Worm (Caenorhabditis elegans) whole organism, L2 larva: ENCODE measurements around the gene gldi-4.

Source experiments
- R02D3.7 ChIP-seq: fragments of 150-350 bp; optimal IDR thresholded peaks from 2 replicates; lab custom pipeline; 2014; ENCODE audit warnings: missing biosample characterization, missing genetic modification characterization
- lin-13 ChIP-seq: fragments of 150-350 bp; optimal IDR thresholded peaks from 2 replicates; lab custom pipeline; 2014; ENCODE audit warnings: missing biosample characterization, missing genetic modification reagents, missing genetic modification characterization
- skn-1 ChIP-seq: sonication (generic microtip); optimal IDR thresholded peaks from 2 replicates; lab custom pipeline; 2017; ENCODE audit warnings: missing biosample characterization, missing genetic modification characterization
- sma-3 ChIP-seq: sonication (generic microtip); optimal IDR thresholded peaks from 2 replicates; lab custom pipeline; 2016; ENCODE audit warnings: missing genetic modification reagents, missing genetic modification characterization, missing compliant biosample characterization
- snpc-4 ChIP-seq: fragments of 150-350 bp; optimal IDR thresholded peaks from 2 replicates; lab custom pipeline; 2014; ENCODE audit warnings: missing biosample characterization, missing genetic modification characterization
- zag-1 ChIP-seq: fragments of 150-350 bp; optimal IDR thresholded peaks from 2 replicates; lab custom pipeline; 2014; ENCODE audit warnings: missing biosample characterization, missing genetic modification characterization

DNA sequence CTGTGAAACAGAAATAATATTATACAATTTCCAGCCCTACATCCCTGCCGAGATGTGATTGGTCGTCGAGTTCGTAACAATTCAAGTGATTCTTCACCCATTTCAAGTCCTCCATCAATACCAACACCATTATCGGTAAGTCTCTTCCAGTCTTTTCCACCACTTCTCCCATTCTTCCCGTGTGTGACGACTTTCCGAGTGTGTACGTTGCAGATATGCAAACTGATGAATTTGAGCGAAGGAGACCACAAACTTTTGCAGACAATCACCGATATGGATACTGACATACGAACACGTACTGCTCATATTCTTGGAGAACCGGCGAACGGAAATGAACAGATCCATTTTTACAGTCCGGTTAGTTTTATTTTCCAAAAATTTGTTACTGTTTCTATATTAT is 34.1 kb downstream of the gldi-4 start:
- TF ChIP-seq sma-3 (no peak), zag-1 (tag; lab: Kevin White, UChicago) (no peak), snpc-4 (tag; lab: Kevin White, UChicago) (no peak), skn-1 (tag; lab: Kevin White, UChicago) (no peak), lin-13 (no peak), R02D3.7 (tag; lab: Kevin White, UChicago) (no peak)
